Worm (Caenorhabditis elegans): ENCODE measurements around the gene lonp-2.
A peak's percentile ranks its signal among the peaks of the same experiment; 100 is the strongest.

DNA sequence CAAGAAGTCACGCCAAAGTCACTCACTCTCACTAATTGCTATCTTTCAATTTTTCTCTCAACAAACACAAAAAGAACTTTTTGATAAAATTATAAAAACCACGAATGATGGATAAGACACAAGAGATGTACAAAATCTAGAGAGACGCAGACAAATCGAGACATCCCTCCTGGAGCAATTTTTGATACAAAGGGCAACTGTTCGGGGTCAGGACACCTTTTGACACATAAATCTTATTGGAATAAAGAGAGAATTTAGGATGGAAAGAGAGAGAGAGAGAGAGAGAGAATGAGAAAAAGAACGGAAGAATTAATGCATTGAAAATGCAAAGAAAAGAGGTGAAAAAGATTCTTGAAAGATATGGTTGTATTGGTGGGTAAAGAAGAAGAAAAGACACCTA, 29.5 kb downstream of the lonp-2 start:
- TF ChIP-seq nhr-10 (tag; optimal IDR thresholded peaks at IDR 0.05) (no peak), zag-1 (tag; optimal IDR thresholded peaks at IDR 0.05) (no peak), egl-27 (tag; optimal IDR thresholded peaks at IDR 0.05) (no peak), mdl-1 (tag; optimal IDR thresholded peaks at IDR 0.05) (no peak), skn-1 (tag; optimal IDR thresholded peaks at IDR 0.05) (no peak), mbf-1 (tag; optimal IDR thresholded peaks at IDR 0.05) (no peak), ztf-11 (tag; optimal IDR thresholded peaks at IDR 0.05) (no peak), ama-1 (optimal IDR thresholded peaks at IDR 0.05) (no peak), lsy-2 (tag; optimal IDR thresholded peaks at IDR 0.05) (peak in 1 of 2 experiments; percentile 20)

All from whole organism, L2 larva.